Fruit fly (Drosophila melanogaster): Measurements from ENCODE around the gene Aven.

Gene Aven

dm6 chrX:12661435-12661949 lies 32.1 kb upstream of the Aven start:
- TF ChIP-seq Eip74EF (GFP tag; optimal IDR thresholded peaks at IDR 0.05): peak in 1 of 2 experiments; percentile 93
- no peak for TF ChIP-seq CG10321 (GFP tag; IDR thresholded peaks at IDR 0.05)
- TF ChIP-seq Pdp1 (GFP tag; optimal IDR thresholded peaks at IDR 0.05): peak in 1 of 2 experiments; percentile 5
- TF ChIP-seq ATbp (GFP tag; optimal IDR thresholded peaks at IDR 0.05): peak; percentile 11
- no peak for TF ChIP-seq HmgZ (tag; optimal IDR thresholded peaks at IDR 0.05)
- TF ChIP-seq CG32532 (GFP tag; IDR thresholded peaks at IDR 0.05): peak; percentile 24; the same call in 1 of the 2 replicates
- TF ChIP-seq kni (GFP tag; optimal IDR thresholded peaks at IDR 0.05): peak; percentile 53
- TF ChIP-seq cg (GFP tag; optimal IDR thresholded peaks at IDR 0.05): peak; percentile 84
- TF ChIP-seq pros (GFP tag; optimal IDR thresholded peaks at IDR 0.05): peak; percentile 73
- TF ChIP-seq CG12391 (tag; optimal IDR thresholded peaks at IDR 0.05): no peak
- peak; percentile 19 for TF ChIP-seq pfk (GFP tag; optimal IDR thresholded peaks at IDR 0.05)
- TF ChIP-seq CG11398 (GFP tag; optimal IDR thresholded peaks at IDR 0.05): no peak
- TF ChIP-seq cwo (GFP tag; optimal IDR thresholded peaks at IDR 0.05): peak; percentile 51
- peak; percentile 45 for TF ChIP-seq lbe (GFP tag; optimal IDR thresholded peaks at IDR 0.05)
- peak; percentile 50 for TF ChIP-seq CG8924 (tag; optimal IDR thresholded peaks at IDR 0.05)
- TF ChIP-seq CG18262 (tag; optimal IDR thresholded peaks at IDR 0.05): no peak
- peak; percentile 32 for TF ChIP-seq CG10543 (GFP tag; optimal IDR thresholded peaks at IDR 0.05)
- no peak for TF ChIP-seq PHDP (tag; optimal IDR thresholded peaks at IDR 0.05)
- peak; percentile 14 for TF ChIP-seq CG13894 (tag; optimal IDR thresholded peaks at IDR 0.05)
- peak; percentile 33 for TF ChIP-seq Med (GFP tag)
- TF ChIP-seq nom (GFP tag; optimal IDR thresholded peaks at IDR 0.05): peak; percentile 29
- no peak for TF ChIP-seq B-H2 (GFP tag; optimal IDR thresholded peaks at IDR 0.05)
- peak; percentile 35; the same call in 1 of the 2 replicates for TF ChIP-seq vvl (GFP tag; IDR thresholded peaks at IDR 0.05)
- no peak for TF ChIP-seq Ssrp (tag; optimal IDR thresholded peaks at IDR 0.05)
- peak; percentile 85 for TF ChIP-seq Adf1 (GFP tag; IDR thresholded peaks at IDR 0.05)
- peak; percentile 8 for TF ChIP-seq Deaf1 (tag; optimal IDR thresholded peaks at IDR 0.05)
- peak; percentile 5 for TF ChIP-seq sd (tag; optimal IDR thresholded peaks at IDR 0.05)
- peak; percentile 12; the same call in 1 of the 2 replicates for TF ChIP-seq Atf6 (GFP tag; IDR thresholded peaks at IDR 0.05)
- peak; percentile 11 for TF ChIP-seq trem (tag; optimal IDR thresholded peaks at IDR 0.05)
- peak; percentile 80 for TF ChIP-seq CG4360 (GFP tag; IDR thresholded peaks at IDR 0.05)
- TF ChIP-seq CG13296 (GFP tag; optimal IDR thresholded peaks at IDR 0.05): peak; percentile 1
- TF ChIP-seq CG1603 (tag; optimal IDR thresholded peaks at IDR 0.05): peak; percentile 23
- TF ChIP-seq CG34376 (GFP tag; optimal IDR thresholded peaks at IDR 0.05): peak; percentile 67
- peak; percentile 2 for TF ChIP-seq yki (optimal IDR thresholded peaks at IDR 0.05)
- peak; percentile 5; the same call in 1 of the 2 replicates for TF ChIP-seq onecut (GFP tag; IDR thresholded peaks at IDR 0.05)
- peak; percentile 6 for TF ChIP-seq Fer1 (GFP tag; optimal IDR thresholded peaks at IDR 0.05)
- TF ChIP-seq Meics (GFP tag; optimal IDR thresholded peaks at IDR 0.05): no peak
- peak; percentile 55 for TF ChIP-seq crol (GFP tag; IDR thresholded peaks at IDR 0.05)
- peak; percentile 63 for TF ChIP-seq sens (GFP tag)
- TF ChIP-seq CG3163 (GFP tag; optimal IDR thresholded peaks at IDR 0.05): peak; percentile 83
- TF ChIP-seq sug (tag; optimal IDR thresholded peaks at IDR 0.05): peak; percentile 8
- peak; percentile 26 for TF ChIP-seq wek (GFP tag; optimal IDR thresholded peaks at IDR 0.05)
- TF ChIP-seq CG6813 (GFP tag; optimal IDR thresholded peaks at IDR 0.05): no peak
- TF ChIP-seq chinmo (GFP tag; IDR thresholded peaks at IDR 0.05; ENCODE audit: partially characterized antibody): peak; percentile 92; the same call in 3 of the 4 replicates
- TF ChIP-seq Oaz (GFP tag; IDR thresholded peaks at IDR 0.05): no peak
- peak; percentile 69 for TF ChIP-seq abd-A (tag; optimal IDR thresholded peaks at IDR 0.05)
- TF ChIP-seq CG15479 (GFP tag; optimal IDR thresholded peaks at IDR 0.05): peak; percentile 56
- TF ChIP-seq CG12104 (GFP tag; optimal IDR thresholded peaks at IDR 0.05): no peak
- 0 out of 2 replicates have a peak, but pooled peaks have one; percentile 24 for TF ChIP-seq tna (GFP tag; IDR thresholded peaks at IDR 0.05; ENCODE audit: partially characterized antibody)
